Worm (Caenorhabditis elegans) whole organism, L3 larva: ENCODE measurements around the gene H41C03.3.
"Not testable (repeated sequence)": the region's sequence is repeated elsewhere in the genome, so short reads cannot be mapped to it uniquely, and the experiment has no call there.

ENCODE experiments used
- R02D3.7 ChIP-seq: fragments of 150-350 bp; optimal IDR thresholded peaks from 2 replicates; lab custom pipeline; 2014; ENCODE audit warnings: missing biosample characterization, missing genetic modification characterization
- ZK546.5 ChIP-seq: sonication (generic microtip); optimal IDR thresholded peaks from 2 replicates; lab custom pipeline; 2017; ENCODE audit warnings: missing biosample characterization, missing genetic modification characterization
- aly-2 ChIP-seq: fragments of 150-350 bp; optimal IDR thresholded peaks from 2 replicates; lab custom pipeline; 2014; ENCODE audit warnings: missing biosample characterization, missing genetic modification characterization
- ceh-16 ChIP-seq: sonication (generic microtip); optimal IDR thresholded peaks from 2 replicates; lab custom pipeline; 2017; ENCODE audit warnings: missing biosample characterization, missing genetic modification characterization
- ceh-28 ChIP-seq: fragments of 150-350 bp; optimal IDR thresholded peaks from 2 replicates; lab custom pipeline; 2014; ENCODE audit warnings: missing biosample characterization, missing genetic modification reagents, missing genetic modification characterization
- daf-12 ChIP-seq: fragments of 150-350 bp; optimal IDR thresholded peaks from 2 replicates; lab custom pipeline; 2014; ENCODE audit warnings: missing biosample characterization, missing genetic modification reagents, missing genetic modification characterization
- egl-27 ChIP-seq: sonication (generic microtip); optimal IDR thresholded peaks from 4 replicates; lab custom pipeline; 2017; ENCODE audit warnings: missing biosample characterization, missing genetic modification reagents, missing genetic modification characterization
- egl-5 ChIP-seq: fragments of 150-350 bp; optimal IDR thresholded peaks from 2 replicates; lab custom pipeline; 2017; ENCODE audit warnings: missing biosample characterization, missing genetic modification reagents, missing genetic modification characterization, inconsistent platforms
- elt-1 ChIP-seq: fragments of 150-350 bp; optimal IDR thresholded peaks from 2 replicates; lab custom pipeline; 2014; ENCODE audit warnings: missing biosample characterization, missing genetic modification characterization
- elt-2 ChIP-seq: sonication (generic microtip); optimal IDR thresholded peaks from 2 replicates; lab custom pipeline; 2016; ENCODE audit warnings: missing genetic modification reagents, mild to moderate bottlenecking, missing genetic modification characterization, missing compliant biosample characterization
- elt-3 ChIP-seq, 3 experiments: fragments of 150-350 bp in 1 of 3; sonication (generic microtip) in 2 of 3; optimal IDR thresholded peaks; 2 replicates in 2 of 3; 4 replicates in 1 of 3; lab custom pipeline; 2014 to 2017; ENCODE audit warnings: missing biosample characterization in 3 of 3, missing genetic modification characterization in 3 of 3
- eor-1 ChIP-seq, 2 experiments: fragments of 150-350 bp; optimal IDR thresholded peaks; 2 replicates each; lab custom pipeline; 2014 to 2018; ENCODE audit warnings: missing biosample characterization in 2 of 2, missing genetic modification characterization in 2 of 2
- fos-1 ChIP-seq: fragments of 150-350 bp; optimal IDR thresholded peaks from 2 replicates; lab custom pipeline; 2014; ENCODE audit warnings: missing biosample characterization, missing genetic modification characterization
- hmg-11 ChIP-seq: sonication (generic microtip); optimal IDR thresholded peaks from 2 replicates; lab custom pipeline; 2016; ENCODE audit warnings: missing genetic modification characterization, missing compliant biosample characterization
- lin-15B ChIP-seq: fragments of 150-350 bp; optimal IDR thresholded peaks from 2 replicates; lab custom pipeline; 2014; ENCODE audit warnings: missing biosample characterization, missing genetic modification characterization
- lsy-12 ChIP-seq: sonication (generic microtip); optimal IDR thresholded peaks from 2 replicates; lab custom pipeline; 2016; ENCODE audit warnings: mild to moderate bottlenecking, missing genetic modification characterization, missing compliant biosample characterization
- nfya-1 ChIP-seq: sonication (generic microtip); optimal IDR thresholded peaks from 2 replicates; lab custom pipeline; 2017; ENCODE audit warnings: missing genetic modification characterization, mild to moderate bottlenecking, missing compliant biosample characterization, antibody characterized with exemption, moderate library complexity; ENCODE audit not compliant: insufficient read depth
- nhr-11 ChIP-seq: fragments of 150-350 bp; optimal IDR thresholded peaks from 2 replicates; lab custom pipeline; 2014; ENCODE audit warnings: missing biosample characterization, missing genetic modification characterization
- nhr-12 ChIP-seq: fragments of 150-350 bp; optimal IDR thresholded peaks from 2 replicates; lab custom pipeline; 2014; ENCODE audit warnings: missing biosample characterization, missing genetic modification characterization
- nhr-23 ChIP-seq: fragments of 150-350 bp; optimal IDR thresholded peaks from 2 replicates; lab custom pipeline; 2014; ENCODE audit warnings: missing biosample characterization, missing genetic modification reagents, missing genetic modification characterization
- nhr-237 ChIP-seq: fragments of 150-350 bp; optimal IDR thresholded peaks from 2 replicates; lab custom pipeline; 2014; ENCODE audit warnings: missing biosample characterization, missing genetic modification characterization
- nhr-25 ChIP-seq: sonication (generic microtip); optimal IDR thresholded peaks from 2 replicates; lab custom pipeline; 2017; ENCODE audit warnings: missing biosample characterization, missing genetic modification characterization
- nhr-43 ChIP-seq: sonication (generic microtip); optimal IDR thresholded peaks from 2 replicates; lab custom pipeline; 2016; ENCODE audit warnings: mild to moderate bottlenecking, missing genetic modification characterization, missing compliant biosample characterization; ENCODE audit not compliant: poor library complexity, severe bottlenecking
- nhr-67 ChIP-seq: fragments of 150-350 bp; optimal IDR thresholded peaks from 2 replicates; lab custom pipeline; 2014; ENCODE audit warnings: missing biosample characterization, missing genetic modification characterization
- nhr-76 ChIP-seq: fragments of 150-350 bp; sonication (generic microtip); optimal IDR thresholded peaks from 5 replicates; lab custom pipeline; 2014; ENCODE audit warnings: missing biosample characterization, missing genetic modification characterization
- pha-4 ChIP-seq: fragments of 150-350 bp; optimal IDR thresholded peaks from 2 replicates; lab custom pipeline; 2014; ENCODE audit warnings: missing biosample characterization, missing genetic modification reagents, missing genetic modification characterization
- sea-2 ChIP-seq: fragments of 150-350 bp; sonication (generic microtip); optimal IDR thresholded peaks from 4 replicates; lab custom pipeline; 2014; ENCODE audit warnings: missing biosample characterization, missing genetic modification reagents, missing genetic modification characterization
- skn-1 ChIP-seq: fragments of 150-350 bp; optimal IDR thresholded peaks from 2 replicates; lab custom pipeline; 2014; ENCODE audit warnings: missing biosample characterization, missing genetic modification characterization
- snpc-4 ChIP-seq: fragments of 150-350 bp; optimal IDR thresholded peaks from 2 replicates; lab custom pipeline; 2014; ENCODE audit warnings: missing biosample characterization, missing genetic modification characterization
- tbx-2 ChIP-seq: sonication (generic microtip); optimal IDR thresholded peaks from 2 replicates; lab custom pipeline; 2016; ENCODE audit warnings: mild to moderate bottlenecking, missing genetic modification characterization, missing compliant biosample characterization
- unc-39 ChIP-seq: sonication (generic microtip); optimal IDR thresholded peaks from 4 replicates; lab custom pipeline; 2017; ENCODE audit warnings: missing biosample characterization, missing genetic modification characterization
- unc-62 ChIP-seq: fragments of 150-350 bp; sonication (generic microtip); optimal IDR thresholded peaks from 4 replicates; lab custom pipeline; 2014; ENCODE audit warnings: missing biosample characterization, missing genetic modification reagents, missing genetic modification characterization
- ztf-4 ChIP-seq: fragments of 150-350 bp; optimal IDR thresholded peaks from 2 replicates; lab custom pipeline; 2014; ENCODE audit warnings: missing biosample characterization, missing genetic modification characterization

The H41C03.3 gene

DNA sequence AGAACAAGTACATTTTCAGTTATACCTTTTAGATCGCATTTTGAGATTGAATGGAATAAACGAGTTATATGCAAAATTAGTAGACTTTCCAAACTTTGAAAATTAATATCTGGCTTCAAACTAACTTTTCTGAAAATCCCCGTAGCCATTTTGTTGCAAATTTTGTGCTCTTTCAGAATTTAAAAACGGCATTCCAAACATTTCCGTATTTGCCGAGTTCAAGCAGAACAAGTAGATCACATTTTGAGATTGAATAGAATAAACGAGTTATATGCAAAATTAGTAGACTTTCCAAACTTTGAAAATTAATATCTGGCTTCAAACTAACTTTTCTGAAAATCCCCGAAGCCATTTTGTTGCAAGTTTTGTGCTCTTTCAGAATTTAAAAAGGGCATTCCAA, 30.9 kb downstream of the H41C03.3 start, which contains the start of gene F55C12.2:
TSS of gene F55C12.2 (plus strand) at position 301 of the 400 bp plus-strand sequence.
- TF ChIP-seq nhr-67 (tag; lab: Kevin White, UChicago); hmg-11; nhr-76 (tag; lab: Kevin White, UChicago): not testable (repeated sequence)

- TF ChIP-seq nhr-23 (tag; lab: Kevin White, UChicago) (peak; percentile 19), tbx-2 (tag; lab: Kevin White, UChicago) (no peak), nhr-25 (tag; lab: Kevin White, UChicago) (peak; percentile 90)
Measured at ce11 chrII:5880677-5881076, 35.1 kb downstream of the H41C03.3 start.

- TF ChIP-seq unc-39 (tag; lab: Kevin White, UChicago) (no peak), elt-3 (tag; optimal IDR thresholded peaks at IDR 0.05; lab: Kevin White, UChicago) (no peak), nhr-43 (tag; lab: Kevin White, UChicago) (no peak), lsy-12 (tag; lab: Kevin White, UChicago) (no peak), sea-2 (GFP tag; lab: Kevin White, UChicago) (no peak), daf-12 (tag; lab: Kevin White, UChicago) (no peak), egl-27 (no peak), hmg-11 (no peak), nhr-12 (no peak), skn-1 (tag; lab: Kevin White, UChicago) (no peak), nhr-25 (tag; lab: Kevin White, UChicago) (no peak)
Measured at ce11 chrII:5884252-5884651, 38.7 kb downstream of the H41C03.3 start, which contains the start of gene rfip-1. rfip-1 (plus strand) TSS chrII:5884552.

- TF ChIP-seq nhr-23 (tag; lab: Kevin White, UChicago) = peak; percentile 72
- no peak for TF ChIP-seq R02D3.7 (tag; lab: Kevin White, UChicago)
- TF ChIP-seq ceh-16 (tag; lab: Kevin White, UChicago) = no peak
- peak; percentile 60 for TF ChIP-seq ceh-28 (tag; lab: Kevin White, UChicago)
- no peak for TF ChIP-seq egl-5 (tag; lab: Kevin White, UChicago)
- TF ChIP-seq unc-39 (tag; lab: Kevin White, UChicago) = no peak
- TF ChIP-seq nhr-25 (tag; lab: Kevin White, UChicago) = peak; percentile 96
- TF ChIP-seq unc-62 (GFP tag; lab: Kevin White, UChicago) = no peak
- no peak for TF ChIP-seq nhr-237
- no peak for TF ChIP-seq hmg-11
- no peak for TF ChIP-seq fos-1 (tag; lab: Kevin White, UChicago)
- no peak for TF ChIP-seq snpc-4 (tag; lab: Kevin White, UChicago)
- TF ChIP-seq nfya-1 (tag; lab: Kevin White, UChicago) = peak; percentile 56
- no peak for TF ChIP-seq daf-12 (tag; lab: Kevin White, UChicago)
- no peak for TF ChIP-seq elt-1 (tag; lab: Kevin White, UChicago)
- TF ChIP-seq eor-1 (tag; optimal IDR thresholded peaks at IDR 0.05; lab: Kevin White, UChicago) = no peak
- TF ChIP-seq nhr-11 (tag; lab: Kevin White, UChicago) = no peak
- TF ChIP-seq lin-15B (tag; lab: Kevin White, UChicago) = no peak
- TF ChIP-seq ZK546.5 (tag; lab: Kevin White, UChicago) = no peak
- no peak for TF ChIP-seq tbx-2 (tag; lab: Kevin White, UChicago)
- peak; percentile 17 for TF ChIP-seq pha-4 (tag; lab: Kevin White, UChicago)
- peak in 1 of 3 experiments; percentile 53 for TF ChIP-seq elt-3 (tag; optimal IDR thresholded peaks at IDR 0.05; lab: Kevin White, UChicago)
- TF ChIP-seq nhr-67 (tag; lab: Kevin White, UChicago) = no peak
- TF ChIP-seq ztf-4 (tag; lab: Kevin White, UChicago) = no peak
- TF ChIP-seq nhr-43 (tag; lab: Kevin White, UChicago) = peak; percentile 77
- no peak for TF ChIP-seq aly-2 (tag; lab: Kevin White, UChicago)
- TF ChIP-seq elt-2 (tag; lab: Kevin White, UChicago) = peak; percentile 67
Measured at ce11 chrII:5885966-5886621, 40.5 kb downstream of the H41C03.3 start.
